Worm (Caenorhabditis elegans): ENCODE measurements around the gene M04D8.4.

Gene M04D8.4

ce11 chrIII:10033881-10034280 lies 3.4 kb upstream of the M04D8.4 start, which contains the start of gene M04D8.8:
TSS of gene M04D8.8 (plus strand) at chrIII:10034181.
- TF ChIP-seq blmp-1 (tag; optimal IDR thresholded peaks at IDR 0.05): no peak
- no peak for TF ChIP-seq nhr-2 (tag; optimal IDR thresholded peaks at IDR 0.05)
- TF ChIP-seq M03D4.4 (tag; optimal IDR thresholded peaks at IDR 0.05): no peak
- TF ChIP-seq cnd-1 (tag; optimal IDR thresholded peaks at IDR 0.05): no peak
- TF ChIP-seq ces-1 (GFP tag; optimal IDR thresholded peaks at IDR 0.05): no peak
- TF ChIP-seq mab-5 (tag; optimal IDR thresholded peaks at IDR 0.05): no peak
- no peak for TF ChIP-seq zip-8 (tag; optimal IDR thresholded peaks at IDR 0.05)
- no peak for TF ChIP-seq nhr-76 (tag; optimal IDR thresholded peaks at IDR 0.05)
- no peak for TF ChIP-seq tbx-8 (GFP tag; optimal IDR thresholded peaks at IDR 0.05)
- no peak for TF ChIP-seq flh-1 (GFP tag; optimal IDR thresholded peaks at IDR 0.05)
- no peak for TF ChIP-seq unc-62 (GFP tag; optimal IDR thresholded peaks at IDR 0.05)
- TF ChIP-seq nhr-12 (tag; optimal IDR thresholded peaks at IDR 0.05): no peak
- TF ChIP-seq hlh-1 (tag; optimal IDR thresholded peaks at IDR 0.05): no peak
- TF ChIP-seq lsy-2 (tag; optimal IDR thresholded peaks at IDR 0.05): no peak
- no peak for TF ChIP-seq unc-39 (tag; optimal IDR thresholded peaks at IDR 0.05)
- no peak for TF ChIP-seq ham-2 (GFP tag; optimal IDR thresholded peaks at IDR 0.05)

- no peak for TF ChIP-seq nhr-2 (tag; optimal IDR thresholded peaks at IDR 0.05)
- no peak for TF ChIP-seq mls-2 (tag; optimal IDR thresholded peaks at IDR 0.05)
- TF ChIP-seq elt-3 (tag; optimal IDR thresholded peaks at IDR 0.05): no peak
- TF ChIP-seq ham-2 (GFP tag; optimal IDR thresholded peaks at IDR 0.05): no peak
- TF ChIP-seq hlh-1 (tag; optimal IDR thresholded peaks at IDR 0.05): no peak
- TF ChIP-seq elt-1 (tag; optimal IDR thresholded peaks at IDR 0.05; ENCODE audit: borderline replicate concordance, insufficient read depth): no peak
- no peak for TF ChIP-seq bed-3 (GFP tag; optimal IDR thresholded peaks at IDR 0.05)
- no peak for TF ChIP-seq ceh-83 (GFP tag; optimal IDR thresholded peaks at IDR 0.05)
- no peak for TF ChIP-seq sem-2 (GFP tag; optimal IDR thresholded peaks at IDR 0.05)
- no peak for TF ChIP-seq ceh-43 (GFP tag; optimal IDR thresholded peaks at IDR 0.05)
These were observed 2.8 kb upstream of the M04D8.4 start, which contains the start of gene M04D8.5 for ce11 chrIII:10033213-10033612. TSS of gene M04D8.5 (minus strand) at chrIII:10033313.

ce11 chrIII:10027947-10028346 lies 2.5 kb downstream of the M04D8.4 start, which contains the start of gene ins-23:
TSS of gene ins-23 (plus strand) at chrIII:10028247.
- TF ChIP-seq blmp-1 (tag; optimal IDR thresholded peaks at IDR 0.05): no peak
- no peak for TF ChIP-seq sptf-1 (tag; optimal IDR thresholded peaks at IDR 0.05)
- TF ChIP-seq ceh-83 (GFP tag; optimal IDR thresholded peaks at IDR 0.05): no peak
- TF ChIP-seq bed-3 (GFP tag; optimal IDR thresholded peaks at IDR 0.05): no peak
- TF ChIP-seq pha-4 (tag; optimal IDR thresholded peaks at IDR 0.05): no peak
- TF ChIP-seq unc-120 (tag; optimal IDR thresholded peaks at IDR 0.05; ENCODE audit: poor library complexity, severe bottlenecking): no peak
- TF ChIP-seq zip-8 (tag; optimal IDR thresholded peaks at IDR 0.05): no peak
- no peak for TF ChIP-seq unc-39 (tag; optimal IDR thresholded peaks at IDR 0.05)
- TF ChIP-seq tbx-8 (GFP tag; optimal IDR thresholded peaks at IDR 0.05): no peak
- TF ChIP-seq lsy-2 (tag; optimal IDR thresholded peaks at IDR 0.05): no peak
- TF ChIP-seq nhr-76 (tag; optimal IDR thresholded peaks at IDR 0.05): no peak
- no peak for TF ChIP-seq nhr-12 (tag; optimal IDR thresholded peaks at IDR 0.05)

- TF ChIP-seq ham-2 (GFP tag; optimal IDR thresholded peaks at IDR 0.05) (no peak), ces-1 (GFP tag; optimal IDR thresholded peaks at IDR 0.05) (no peak), M03D4.4 (tag; optimal IDR thresholded peaks at IDR 0.05) (no peak)
These were observed 4.5 kb downstream of the M04D8.4 start, which contains the start of gene ins-22 for ce11 chrIII:10025989-10026388. TSS of gene ins-22 (plus strand) at chrIII:10026289.

- TF ChIP-seq flh-1 (GFP tag; optimal IDR thresholded peaks at IDR 0.05) (no peak), mep-1 (tag; optimal IDR thresholded peaks at IDR 0.05) (no peak), unc-120 (tag; optimal IDR thresholded peaks at IDR 0.05; ENCODE audit: poor library complexity, severe bottlenecking) (no peak), lin-13 (tag; optimal IDR thresholded peaks at IDR 0.05) (no peak), ceh-39 (tag; optimal IDR thresholded peaks at IDR 0.05) (no peak), ham-2 (GFP tag; optimal IDR thresholded peaks at IDR 0.05) (no peak)
These were observed 7.0 kb downstream of the M04D8.4 start, which contains the start of gene ins-21 for ce11 chrIII:10023452-10023851. TSS of gene ins-21 (plus strand) at chrIII:10023752.

- TF ChIP-seq pha-4 (tag; optimal IDR thresholded peaks at IDR 0.05): no peak
- TF ChIP-seq unc-39 (tag; optimal IDR thresholded peaks at IDR 0.05): no peak
- no peak for TF ChIP-seq mab-5 (tag; optimal IDR thresholded peaks at IDR 0.05)
- peak; percentile 95 for TF ChIP-seq ces-1 (GFP tag; optimal IDR thresholded peaks at IDR 0.05)
These were observed 12.4 kb downstream of the M04D8.4 start for ce11 chrIII:10018007-10018406.
